Fruit fly (Drosophila melanogaster) whole organism, embryonic: ENCODE data around the gene soti.

Experiments
- CG11093 ChIP-seq: fragments of 200-800 bp; sonication (Bioruptor generic); IDR thresholded peaks from 3 replicates; pipeline ENCODE4 v1.3.6; 2022; ENCODE audit warnings: missing biosample characterization, missing genetic modification characterization
- CG11504 ChIP-seq: fragments of 200-800 bp; sonication (Bioruptor generic); optimal IDR thresholded peaks from 3 replicates; lab custom pipeline; 2019; ENCODE audit warnings: missing biosample characterization, mild to moderate bottlenecking, missing genetic modification characterization, moderate library complexity
- CG11560 ChIP-seq: fragments of 200-800 bp; sonication (Bioruptor generic); IDR thresholded peaks from 3 replicates; pipeline ENCODE4 v1.3.6; 2022; ENCODE audit warnings: missing biosample characterization, missing genetic modification characterization
- CG12769 ChIP-seq: fragments of 200-800 bp; sonication (Bioruptor generic); optimal IDR thresholded peaks from 2 replicates; lab custom pipeline; 2019; ENCODE audit warnings: missing biosample characterization, mild to moderate bottlenecking, missing genetic modification characterization, moderate library complexity
- CG1603 ChIP-seq: fragments of 200-800 bp; sonication (Bioruptor generic); optimal IDR thresholded peaks from 2 replicates; lab custom pipeline; 2019; ENCODE audit warnings: missing biosample characterization, mild to moderate bottlenecking, missing genetic modification characterization, moderate library complexity
- CG2116 ChIP-seq: fragments of 200-800 bp; sonication (Bioruptor generic); optimal IDR thresholded peaks from 3 replicates; lab custom pipeline; 2018; ENCODE audit warnings: missing biosample characterization, mild to moderate bottlenecking, missing genetic modification characterization
- CG2678 ChIP-seq: fragments of 200-800 bp; sonication (Bioruptor generic); optimal IDR thresholded peaks from 3 replicates; lab custom pipeline; 2019; ENCODE audit warnings: missing biosample characterization, mild to moderate bottlenecking, missing genetic modification characterization, moderate library complexity
- CG2712 ChIP-seq: fragments of 200-800 bp; optimal IDR thresholded peaks from 3 replicates; lab custom pipeline; 2019; ENCODE audit warnings: missing biosample characterization, mild to moderate bottlenecking, missing genetic modification characterization, moderate library complexity
- CG30403 ChIP-seq: fragments of 200-800 bp; sonication (Bioruptor generic); optimal IDR thresholded peaks from 3 replicates; lab custom pipeline; 2016; ENCODE audit warnings: missing biosample characterization, missing genetic modification characterization
- CG43689 ChIP-seq: fragments of 200-800 bp; sonication (Bioruptor generic); IDR thresholded peaks from 2 replicates; pipeline ENCODE4 v1.3.6; 2022; ENCODE audit warnings: missing biosample characterization, missing genetic modification characterization
- CG4854 ChIP-seq: fragments of 200-800 bp; sonication (Bioruptor generic); optimal IDR thresholded peaks from 2 replicates; lab custom pipeline; 2016; ENCODE audit warnings: missing biosample characterization, missing genetic modification characterization, inconsistent platforms
- D19B ChIP-seq: fragments of 200-800 bp; sonication (Bioruptor generic); optimal IDR thresholded peaks from 2 replicates; lab custom pipeline; 2017; ENCODE audit warnings: missing biosample characterization, mild to moderate bottlenecking, missing genetic modification characterization
- Dip2 ChIP-seq: fragments of 200-800 bp; sonication (Bioruptor generic); IDR thresholded peaks from 2 replicates; pipeline ENCODE4 v1.3.6; 2022; ENCODE audit warnings: missing biosample characterization, missing genetic modification characterization
- Drgx ChIP-seq: fragments of 200-800 bp; sonication (Bioruptor generic); IDR thresholded peaks from 2 replicates; pipeline ENCODE4 v1.3.6; 2022; ENCODE audit warnings: missing biosample characterization, missing genetic modification characterization
- E2f2 ChIP-seq: fragments of 200-800 bp; sonication (Bioruptor generic); IDR thresholded peaks from 2 replicates; pipeline ENCODE4 v1.3.6; 2022; ENCODE audit warnings: missing biosample characterization, missing genetic modification characterization
- HLH3B ChIP-seq: fragments of 200-800 bp; sonication (Bioruptor generic); IDR thresholded peaks from 2 replicates; pipeline ENCODE4 v1.3.6; 2022; ENCODE audit warnings: missing biosample characterization, missing genetic modification characterization
- Hr51 ChIP-seq, 2 experiments: fragments of 200-800 bp; sonication (Bioruptor generic); optimal IDR thresholded peaks; 2 replicates in 1 of 2; 3 replicates in 1 of 2; lab custom pipeline; 2016 to 2018; ENCODE audit warnings: missing biosample characterization in 2 of 2, missing genetic modification characterization in 2 of 2, mild to moderate bottlenecking in 1 of 2, moderate library complexity in 1 of 2
- Med ChIP-seq: fragments of 200-800 bp; sonication (Bioruptor generic); peaks from one replicate; lab custom pipeline; 2016; ENCODE audit warnings: missing biosample characterization, missing genetic modification characterization, mild to moderate bottlenecking, inconsistent platforms, moderate library complexity
- Meics ChIP-seq: fragments of 200-800 bp; sonication (Bioruptor generic); optimal IDR thresholded peaks from 2 replicates; lab custom pipeline; 2017; ENCODE audit warnings: missing biosample characterization, mild to moderate bottlenecking, missing genetic modification characterization
- Nf-YB ChIP-seq: fragments of 200-800 bp; sonication (Bioruptor generic); optimal IDR thresholded peaks from 3 replicates; lab custom pipeline; 2019; ENCODE audit warnings: missing biosample characterization, mild to moderate bottlenecking, missing genetic modification characterization, moderate library complexity
- Rx ChIP-seq: fragments of 200-800 bp; sonication (Bioruptor generic); IDR thresholded peaks from 2 replicates; pipeline ENCODE4 v1.3.6; 2022; ENCODE audit warnings: missing biosample characterization, missing genetic modification characterization
- al ChIP-seq: fragments of 200-800 bp; sonication (Bioruptor generic); IDR thresholded peaks from 2 replicates; pipeline ENCODE4 v1.3.6; 2022; ENCODE audit warnings: missing biosample characterization, missing genetic modification characterization
- bsh ChIP-seq, 2 experiments: fragments of 200-800 bp; sonication (Bioruptor generic); optimal IDR thresholded peaks; 2 replicates each; lab custom pipeline; 2017 to 2018; ENCODE audit warnings: mild to moderate bottlenecking in 2 of 2, missing biosample characterization in 2 of 2, missing genetic modification characterization in 2 of 2, moderate library complexity in 1 of 2
- dpn ChIP-seq, 2 experiments: fragments of 200-800 bp; sonication (Bioruptor generic); optimal IDR thresholded peaks; 3 replicates each; lab custom pipeline; 2016; ENCODE audit warnings: missing biosample characterization in 2 of 2, missing genetic modification characterization in 2 of 2
- dysf ChIP-seq: fragments of 200-800 bp; sonication (Bioruptor generic); IDR thresholded peaks from 3 replicates; pipeline ENCODE4 v1.3.6; 2022; ENCODE audit warnings: missing biosample characterization, missing genetic modification characterization
- hkb ChIP-seq, 2 experiments: fragments of 200-800 bp in 1 of 2; fragments of >200 bp in 1 of 2; sonication (Bioruptor generic) in 1 of 2; IDR thresholded peaks in 1 of 2; optimal IDR thresholded peaks in 1 of 2; 2 replicates each; pipeline versions ENCODE4 v1.3.6 to Lab custom; 2017 to 2022; ENCODE audit warnings: missing biosample characterization in 1 of 2, missing genetic modification characterization in 1 of 2
- lola ChIP-seq, 3 experiments: fragments of >200 bp in 2 of 3; fragments of 200-800 bp in 1 of 3; sonication (Bioruptor generic) in 1 of 3; optimal IDR thresholded peaks; 2 replicates each; lab custom pipeline; 2017 to 2019; ENCODE audit warnings: missing biosample characterization in 3 of 3, missing genetic modification characterization in 3 of 3, mild to moderate bottlenecking in 1 of 3, moderate library complexity in 1 of 3
- nom ChIP-seq: fragments of 200-800 bp; sonication (Bioruptor generic); optimal IDR thresholded peaks from 2 replicates; lab custom pipeline; 2017; ENCODE audit warnings: missing biosample characterization, missing genetic modification characterization, mild to moderate bottlenecking, moderate library complexity, missing genetic modification reagents
- pan ChIP-seq, 4 experiments: fragments of >200 bp in 3 of 4; fragments of 200-800 bp in 1 of 4; sonication (Bioruptor generic) in 1 of 4; optimal IDR thresholded peaks in 3 of 4; IDR thresholded peaks in 1 of 4; 2 replicates each; pipeline versions ENCODE4 v1.3.6 to Lab custom; 2017 to 2022; ENCODE audit warnings: missing biosample characterization in 2 of 4, missing genetic modification characterization in 2 of 4, mixed read lengths in 1 of 4
- peb ChIP-seq: fragments of 200-800 bp; sonication (Bioruptor generic); IDR thresholded peaks from 2 replicates; pipeline ENCODE4 v1.3.6; 2022; ENCODE audit warnings: missing biosample characterization, missing genetic modification characterization
- prd ChIP-seq, 3 experiments: fragments of >200 bp in 2 of 3; fragments of 200-800 bp in 1 of 3; sonication (Bioruptor generic) in 1 of 3; optimal IDR thresholded peaks in 2 of 3; IDR thresholded peaks in 1 of 3; 2 replicates in 2 of 3; 3 replicates in 1 of 3; pipeline versions ENCODE4 v1.3.6 to Lab custom; 2017 to 2022; ENCODE audit warnings: missing biosample characterization in 1 of 3, missing genetic modification characterization in 1 of 3
- ranshi ChIP-seq: fragments of 200-800 bp; sonication (Bioruptor generic); IDR thresholded peaks from 2 replicates; pipeline ENCODE4 v1.3.6; 2022; ENCODE audit warnings: missing biosample characterization, missing genetic modification characterization
- row ChIP-seq: fragments of 200-800 bp; sonication (Bioruptor generic); IDR thresholded peaks from 3 replicates; pipeline ENCODE4 v1.3.6; 2022; ENCODE audit warnings: missing biosample characterization, missing genetic modification characterization
- sisA ChIP-seq: fragments of 200-800 bp; sonication (Bioruptor generic); IDR thresholded peaks from 2 replicates; pipeline ENCODE4 v1.3.6; 2022; ENCODE audit warnings: missing biosample characterization, missing genetic modification characterization
- zen2 ChIP-seq: fragments of 200-800 bp; sonication (Bioruptor generic); IDR thresholded peaks from 3 replicates; pipeline ENCODE4 v1.3.6; 2022; ENCODE audit warnings: missing biosample characterization, missing genetic modification characterization; ENCODE audit not compliant: partially characterized antibody
- zf30C ChIP-seq: fragments of 200-800 bp; sonication (Bioruptor generic); optimal IDR thresholded peaks from 3 replicates; lab custom pipeline; 2018; ENCODE audit warnings: missing biosample characterization, mild to moderate bottlenecking, missing genetic modification characterization

The soti gene

dm6 chr3R:14387840-14388239 is 6.3 kb upstream of the soti start (continued):
- TF ChIP-seq zen2 (GFP tag; lab: Robert Waterston, UW) (no peak), hkb (optimal IDR thresholded peaks at IDR 0.05; lab: Kevin White, UChicago) (no peak), hkb (GFP tag; IDR thresholded peaks at IDR 0.05; lab: Robert Waterston, UW) (peak; percentile 20; the same call in 1 of the 2 replicates), CG4854 (GFP tag; lab: Kevin White, UChicago) (no peak), CG2678 (tag; lab: Kevin White, UChicago) (peak; percentile 11), Dip2 (GFP tag; lab: Robert Waterston, UW) (no peak), peb (no peak), Rx (GFP tag; lab: Robert Waterston, UW) (no peak), HLH3B (GFP tag; lab: Robert Waterston, UW) (no peak), CG43689 (GFP tag; lab: Robert Waterston, UW) (0 out of 2 replicates have a peak, but pooled peaks have one; percentile 18), sisA (GFP tag; lab: Robert Waterston, UW) (peak; percentile 29; the same call in 1 of the 2 replicates), pan (optimal IDR thresholded peaks at IDR 0.05; lab: Kevin White, UChicago) (no peak), pan (GFP tag; optimal IDR thresholded peaks at IDR 0.05 in 1 of 2, IDR thresholded peaks at IDR 0.05 in 1 of 2) (peak in 1 of 2 experiments; percentile 53), prd (optimal IDR thresholded peaks at IDR 0.05; lab: Kevin White, UChicago) (no peak), prd (GFP tag; IDR thresholded peaks at IDR 0.05; lab: Robert Waterston, UW) (peak; percentile 57; the same call in 2 of the 3 replicates), Meics (GFP tag; lab: Kevin White, UChicago) (peak; percentile 10), bsh (GFP tag; optimal IDR thresholded peaks at IDR 0.05; lab: Kevin White, UChicago) (peak; percentile 33 to 80), CG2116 (GFP tag; lab: Kevin White, UChicago) (no peak), CG1603 (tag; lab: Kevin White, UChicago) (peak; percentile 33), D19B (GFP tag; lab: Kevin White, UChicago) (peak; percentile 36), CG11560 (tag; lab: Robert Waterston, UW) (0 out of 3 replicates have a peak, but pooled peaks have one; percentile 19), row (peak; percentile 57), CG12769 (peak; percentile 14), dpn (GFP tag; optimal IDR thresholded peaks at IDR 0.05; lab: Kevin White, UChicago) (peak in 1 of 2 experiments; percentile 14), E2f2 (GFP tag; lab: Robert Waterston, UW) (0 out of 2 replicates have a peak, but pooled peaks have one; percentile 7), ranshi (0 out of 2 replicates have a peak, but pooled peaks have one; percentile 16), dysf (peak; percentile 53; the same call in 2 of the 3 replicates), zf30C (GFP tag; lab: Kevin White, UChicago) (no peak), lola (GFP tag; optimal IDR thresholded peaks at IDR 0.05; lab: Kevin White, UChicago) (no peak), CG30403 (peak; percentile 23), nom (peak; percentile 76), Med (GFP tag; lab: Kevin White, UChicago) (peak; percentile 31), Drgx (GFP tag; lab: Robert Waterston, UW) (peak; percentile 80), CG2712 (tag; lab: Kevin White, UChicago) (peak; percentile 37), al (no peak), Nf-YB (GFP tag; lab: Kevin White, UChicago) (no peak), CG11093 (GFP tag; lab: Robert Waterston, UW) (peak; percentile 52; the same call in 1 of the 3 replicates), Hr51 (GFP tag; optimal IDR thresholded peaks at IDR 0.05; lab: Kevin White, UChicago) (peak in 1 of 2 experiments; percentile 31), CG11504 (tag; lab: Kevin White, UChicago) (peak; percentile 49)
- TF ChIP-seq, all 482 proteins: peak for 62
